Worm (Caenorhabditis elegans): Measurements from ENCODE around the gene F13A2.9.

The F13A2.9 gene

DNA sequence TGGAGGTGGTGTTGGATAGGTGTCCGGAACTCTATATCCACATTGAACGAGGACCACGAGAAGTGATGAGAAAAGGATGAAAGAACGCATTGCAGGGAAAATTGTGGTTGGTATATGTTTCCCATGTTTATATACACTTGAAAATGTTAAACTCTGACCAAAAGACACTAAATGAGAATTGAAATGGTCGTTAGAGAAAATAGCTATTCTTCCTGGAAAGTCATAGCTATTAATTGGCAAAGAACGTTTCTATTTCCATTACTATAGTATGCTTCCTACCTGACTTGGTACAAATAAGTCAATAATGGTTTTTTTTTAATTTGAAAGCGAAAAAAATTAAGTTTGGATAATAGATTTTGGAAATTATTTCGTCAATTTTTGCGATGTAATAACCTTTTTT lies 29.4 kb upstream of the F13A2.9 start, which contains the start of gene Y47D7A.18:
Gene Y47D7A.18 (minus strand): TSS at position 101 of the 400 bp plus-strand sequence.
- TF ChIP-seq unc-39 (tag; optimal IDR thresholded peaks at IDR 0.05): no peak
- TF ChIP-seq ztf-4 (tag; optimal IDR thresholded peaks at IDR 0.05): no peak
- TF ChIP-seq nfya-1 (tag; optimal IDR thresholded peaks at IDR 0.05; ENCODE audit: insufficient read depth): no peak
- TF ChIP-seq ZK546.5 (tag; optimal IDR thresholded peaks at IDR 0.05): no peak
- TF ChIP-seq fkh-2 (tag; optimal IDR thresholded peaks at IDR 0.05): no peak
- no peak for TF ChIP-seq lsy-12 (tag; optimal IDR thresholded peaks at IDR 0.05)
- TF ChIP-seq eor-1 (tag; optimal IDR thresholded peaks at IDR 0.05): no peak
- no peak for TF ChIP-seq R02D3.7 (tag; optimal IDR thresholded peaks at IDR 0.05)
- TF ChIP-seq nhr-11 (tag; optimal IDR thresholded peaks at IDR 0.05): no peak
- TF ChIP-seq egl-5 (tag; optimal IDR thresholded peaks at IDR 0.05): no peak
- TF ChIP-seq ztf-11 (tag; optimal IDR thresholded peaks at IDR 0.05): no peak
- TF ChIP-seq ceh-16 (tag; optimal IDR thresholded peaks at IDR 0.05): no peak
- TF ChIP-seq nhr-12 (tag; optimal IDR thresholded peaks at IDR 0.05): no peak
- no peak for TF ChIP-seq skn-1 (tag; optimal IDR thresholded peaks at IDR 0.05)
- no peak for TF ChIP-seq egl-27 (tag; optimal IDR thresholded peaks at IDR 0.05)

DNA sequence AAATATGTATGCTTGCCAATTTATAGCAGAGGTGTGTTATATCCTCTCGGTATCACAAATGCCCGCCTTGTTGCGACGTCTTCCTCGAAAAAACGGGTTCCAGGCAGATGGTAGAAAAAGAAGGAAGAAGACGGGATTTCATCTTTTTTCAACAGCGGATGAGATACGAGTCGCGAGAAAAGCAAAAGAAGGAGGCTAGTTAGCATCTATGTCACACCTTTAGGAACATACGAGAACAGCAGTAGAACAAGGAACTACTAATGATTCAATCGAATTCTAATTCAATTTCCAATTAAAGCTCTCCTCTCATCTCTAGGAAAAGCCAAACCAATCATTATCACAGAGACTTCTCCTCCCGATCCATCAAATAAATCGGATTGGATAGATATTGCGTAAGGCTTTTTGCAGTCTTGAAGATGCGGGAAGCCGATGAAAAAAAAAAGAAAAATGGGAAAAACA lies 27.3 kb upstream of the F13A2.9 start, which contains the start of gene grl-5:
Gene grl-5 (minus strand): TSS at position 51 of the 459 bp plus-strand sequence.
- TF ChIP-seq nhr-43 (tag; optimal IDR thresholded peaks at IDR 0.05; ENCODE audit: poor library complexity, severe bottlenecking) (peak; percentile 18), elt-2 (tag; optimal IDR thresholded peaks at IDR 0.05) (no peak)

DNA sequence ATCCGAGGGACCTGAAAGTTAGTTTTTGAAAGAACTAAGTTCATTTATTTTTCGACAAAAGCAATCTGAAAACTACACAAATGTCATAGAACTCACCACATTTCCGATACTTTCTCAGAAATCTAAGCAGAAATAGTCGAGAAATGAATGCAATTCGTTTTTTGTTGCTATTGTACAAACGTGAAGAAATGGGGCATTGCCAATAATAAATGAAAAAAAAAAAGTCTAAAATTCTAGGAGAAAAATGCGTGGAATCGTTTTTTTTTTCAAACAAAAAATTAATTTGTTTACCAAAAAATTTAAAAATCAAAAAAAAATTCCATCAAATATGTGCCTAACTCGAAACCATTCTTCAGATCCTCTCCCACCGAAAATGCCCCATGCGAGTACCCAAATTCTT lies 24.4 kb upstream of the F13A2.9 start, which contains the start of gene Y47D7A.17:
Gene Y47D7A.17 (minus strand): TSS at position 101 of the 400 bp plus-strand sequence.
- TF ChIP-seq elt-3 (tag; optimal IDR thresholded peaks at IDR 0.05) (no peak), ceh-9 (tag; optimal IDR thresholded peaks at IDR 0.05) (no peak), nhr-23 (tag; optimal IDR thresholded peaks at IDR 0.05) (no peak), pha-4 (tag; optimal IDR thresholded peaks at IDR 0.05) (no peak), fkh-2 (tag; optimal IDR thresholded peaks at IDR 0.05) (no peak), skn-1 (tag; optimal IDR thresholded peaks at IDR 0.05) (no peak), nhr-25 (tag; optimal IDR thresholded peaks at IDR 0.05) (no peak), nhr-43 (tag; optimal IDR thresholded peaks at IDR 0.05; ENCODE audit: poor library complexity, severe bottlenecking) (no peak), ztf-11 (tag; optimal IDR thresholded peaks at IDR 0.05) (no peak), ztf-4 (tag; optimal IDR thresholded peaks at IDR 0.05) (no peak), tbx-2 (tag; optimal IDR thresholded peaks at IDR 0.05) (no peak), ama-1 (optimal IDR thresholded peaks at IDR 0.05) (no peak), nhr-77 (tag; optimal IDR thresholded peaks at IDR 0.05) (no peak), fos-1 (tag; optimal IDR thresholded peaks at IDR 0.05) (no peak), egl-27 (tag; optimal IDR thresholded peaks at IDR 0.05) (no peak), nhr-12 (tag; optimal IDR thresholded peaks at IDR 0.05) (no peak), nfya-1 (tag; optimal IDR thresholded peaks at IDR 0.05; ENCODE audit: insufficient read depth) (no peak)

DNA sequence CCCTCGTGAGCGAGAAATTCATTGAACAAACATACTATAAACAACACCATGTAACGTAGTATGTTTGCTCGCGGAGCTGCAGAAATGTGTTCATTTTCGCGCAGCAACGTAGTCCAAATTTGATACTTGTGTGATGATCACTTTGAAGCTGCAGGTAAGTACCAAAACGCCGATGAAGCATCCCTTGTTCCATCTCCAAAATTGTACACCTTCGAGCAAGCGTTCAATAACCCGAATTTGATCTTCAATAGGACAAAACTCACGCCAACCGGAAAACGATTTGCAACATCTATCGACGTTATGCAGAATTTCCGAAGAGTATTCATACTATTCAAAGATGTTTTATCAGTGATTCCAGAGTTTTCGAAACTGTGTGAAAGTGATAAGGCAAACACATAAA lies 23.3 kb upstream of the F13A2.9 start, which contains the start of gene Y47D7A.3:
Gene Y47D7A.3 (plus strand): TSS at position 301 of the 400 bp plus-strand sequence.
- TF ChIP-seq eor-1 (tag; optimal IDR thresholded peaks at IDR 0.05): no peak
- no peak for TF ChIP-seq ztf-4 (tag; optimal IDR thresholded peaks at IDR 0.05)

DNA sequence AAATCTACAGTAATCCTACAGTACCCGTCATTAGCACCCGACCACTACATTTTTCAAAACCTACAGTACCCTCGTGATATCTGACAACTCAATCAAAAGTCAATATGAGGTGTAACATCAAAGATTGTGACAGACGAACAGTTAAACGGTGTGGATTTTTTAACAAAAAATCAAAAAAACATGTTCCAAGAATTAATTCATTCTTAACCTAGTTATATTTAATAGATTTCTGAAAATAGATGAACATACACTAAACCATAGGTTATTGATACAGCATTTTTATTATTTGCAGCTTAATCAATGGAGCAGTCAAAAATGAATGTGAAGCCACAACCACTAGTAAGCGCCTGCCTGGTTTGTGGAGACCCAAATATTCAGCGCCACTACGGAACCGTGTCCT lies 20.2 kb upstream of the F13A2.9 start, which contains the start of gene nhr-118:
Gene nhr-118 (plus strand): TSS at position 301 of the 400 bp plus-strand sequence.
- TF ChIP-seq nhr-23 (tag; optimal IDR thresholded peaks at IDR 0.05): no peak
- TF ChIP-seq jun-1 (tag; optimal IDR thresholded peaks at IDR 0.05): no peak
- no peak for TF ChIP-seq snpc-4 (tag; optimal IDR thresholded peaks at IDR 0.05)
- TF ChIP-seq lin-39 (tag; optimal IDR thresholded peaks at IDR 0.05): no peak
- no peak for TF ChIP-seq nhr-43 (tag; optimal IDR thresholded peaks at IDR 0.05; ENCODE audit: poor library complexity, severe bottlenecking)
- no peak for TF ChIP-seq unc-39 (tag; optimal IDR thresholded peaks at IDR 0.05)
- no peak for TF ChIP-seq fos-1 (tag; optimal IDR thresholded peaks at IDR 0.05)
- no peak for TF ChIP-seq zag-1 (tag; optimal IDR thresholded peaks at IDR 0.05)
- TF ChIP-seq ztf-4 (tag; optimal IDR thresholded peaks at IDR 0.05): no peak
- no peak for TF ChIP-seq tbx-2 (tag; optimal IDR thresholded peaks at IDR 0.05)
- TF ChIP-seq unc-62 (GFP tag; optimal IDR thresholded peaks at IDR 0.05): no peak
- no peak for TF ChIP-seq hmg-11 (tag; optimal IDR thresholded peaks at IDR 0.05)
- no peak for TF ChIP-seq ama-1 (optimal IDR thresholded peaks at IDR 0.05)
- TF ChIP-seq ceh-28 (tag; optimal IDR thresholded peaks at IDR 0.05): no peak
- TF ChIP-seq lin-15B (tag; optimal IDR thresholded peaks at IDR 0.05): no peak
- no peak for TF ChIP-seq elt-1 (tag; optimal IDR thresholded peaks at IDR 0.05)
- no peak for TF ChIP-seq fkh-2 (tag; optimal IDR thresholded peaks at IDR 0.05)
- TF ChIP-seq nhr-76 (tag; optimal IDR thresholded peaks at IDR 0.05): no peak

Data from whole organism, L3 larva.